Worm (Caenorhabditis elegans) whole organism, L1 larva: ENCODE results near the gene sra-27.

Source experiments
- C04F5.9 ChIP-seq: sonication (generic microtip); optimal IDR thresholded peaks from 2 replicates; lab custom pipeline; 2016; ENCODE audit warnings: missing genetic modification characterization, missing compliant biosample characterization
- C16A3.4 ChIP-seq: fragments of 150-350 bp; optimal IDR thresholded peaks from 2 replicates; lab custom pipeline; 2014; ENCODE audit warnings: missing biosample characterization, missing genetic modification characterization
- F16B12.6 ChIP-seq: fragments of 150-350 bp; optimal IDR thresholded peaks from 2 replicates; lab custom pipeline; 2014; ENCODE audit warnings: missing biosample characterization, missing genetic modification characterization
- Y116A8C.19 ChIP-seq: sonication (generic microtip); optimal IDR thresholded peaks from 2 replicates; lab custom pipeline; 2016; ENCODE audit warnings: missing compliant biosample characterization, missing genetic modification characterization, borderline replicate concordance
- blmp-1 ChIP-seq: fragments of 150-350 bp; optimal IDR thresholded peaks from 2 replicates; lab custom pipeline; 2014; ENCODE audit warnings: missing biosample characterization, missing genetic modification characterization
- ceh-82 ChIP-seq, 3 experiments: fragments of 150-350 bp in 1 of 3; sonication (generic microtip) in 2 of 3; optimal IDR thresholded peaks; 2 replicates each; lab custom pipeline; 2014 to 2017; ENCODE audit warnings: missing biosample characterization in 3 of 3, missing genetic modification characterization in 3 of 3
- ceh-88 ChIP-seq: fragments of 200-800 bp; sonication (Bioruptor generic); IDR thresholded peaks from 2 replicates; pipeline ENCODE4 v1.3.6; 2022; ENCODE audit warnings: missing genetic modification characterization, missing compliant biosample characterization
- ces-1 ChIP-seq: fragments of 150-350 bp; optimal IDR thresholded peaks from 2 replicates; lab custom pipeline; 2014; ENCODE audit warnings: missing biosample characterization, missing genetic modification reagents, missing genetic modification characterization
- dpl-1 ChIP-seq, 3 experiments: fragments of 150-350 bp in 2 of 3; sonication (generic microtip) in 1 of 3; optimal IDR thresholded peaks; 2 replicates each; lab custom pipeline; 2014 to 2017; ENCODE audit warnings: missing biosample characterization in 3 of 3, missing genetic modification characterization in 3 of 3, missing genetic modification reagents in 3 of 3
- dsc-1 ChIP-seq: sonication (generic microtip); optimal IDR thresholded peaks from 2 replicates; lab custom pipeline; 2016; ENCODE audit warnings: mild to moderate bottlenecking, missing genetic modification characterization, missing compliant biosample characterization
- efl-1 ChIP-seq, 4 experiments: fragments of 150-350 bp; optimal IDR thresholded peaks in 3 of 4; peaks in 1 of 4; 1 replicate in 1 of 4; 2 replicates in 3 of 4; lab custom pipeline; 2014; ENCODE audit warnings: missing biosample characterization in 2 of 4, missing genetic modification characterization in 2 of 4, missing genetic modification reagents in 2 of 4
- efl-3 ChIP-seq: fragments of 200-800 bp; sonication (Bioruptor generic); optimal IDR thresholded peaks from 2 replicates; lab custom pipeline; 2018; ENCODE audit warnings: mild to moderate bottlenecking, missing genetic modification characterization, missing compliant biosample characterization
- elt-3 ChIP-seq, 6 experiments: fragments of 150-350 bp in 1 of 6; sonication (generic microtip); optimal IDR thresholded peaks; 2 replicates each; lab custom pipeline; 2017 to 2018; ENCODE audit warnings: missing biosample characterization in 6 of 6, missing genetic modification characterization in 6 of 6, inconsistent platforms in 1 of 6
- ets-5 ChIP-seq: fragments of 200-800 bp; sonication (Bioruptor generic); IDR thresholded peaks from 2 replicates; pipeline ENCODE4 v1.3.6; 2022; ENCODE audit warnings: missing genetic modification characterization, missing compliant biosample characterization
- fkh-10 ChIP-seq: sonication (generic microtip); optimal IDR thresholded peaks from 2 replicates; lab custom pipeline; 2017; ENCODE audit warnings: missing biosample characterization, missing genetic modification reagents, missing genetic modification characterization
- fkh-8 ChIP-seq: sonication (generic microtip); optimal IDR thresholded peaks from 2 replicates; lab custom pipeline; 2016; ENCODE audit warnings: mild to moderate bottlenecking, missing genetic modification characterization, missing compliant biosample characterization
- fos-1 ChIP-seq: fragments of 150-350 bp; optimal IDR thresholded peaks from 2 replicates; lab custom pipeline; 2014; ENCODE audit warnings: missing biosample characterization, missing genetic modification characterization
- hlh-17 ChIP-seq: fragments of 200-800 bp; sonication (Bioruptor generic); optimal IDR thresholded peaks from 2 replicates; lab custom pipeline; 2018; ENCODE audit warnings: missing genetic modification characterization, mild to moderate bottlenecking, missing compliant biosample characterization, moderate library complexity, borderline replicate concordance
- irx-1 ChIP-seq: sonication (generic microtip); optimal IDR thresholded peaks from 2 replicates; lab custom pipeline; 2016; ENCODE audit warnings: missing genetic modification characterization, missing compliant biosample characterization
- lin-14 ChIP-seq: fragments of 200-800 bp; sonication (Bioruptor generic); optimal IDR thresholded peaks from 2 replicates; lab custom pipeline; 2018; ENCODE audit warnings: mild to moderate bottlenecking, missing genetic modification characterization, moderate library complexity, missing compliant biosample characterization
- lin-35 ChIP-seq, 2 experiments: fragments of 150-350 bp; optimal IDR thresholded peaks; 2 replicates each; lab custom pipeline; 2014; ENCODE audit warnings: missing biosample characterization in 2 of 2, missing genetic modification characterization in 2 of 2, missing genetic modification reagents in 2 of 2
- lsy-2 ChIP-seq, 2 experiments: fragments of 150-350 bp; optimal IDR thresholded peaks; 2 replicates each; lab custom pipeline; 2014; ENCODE audit warnings: missing biosample characterization in 2 of 2, missing genetic modification characterization in 2 of 2
- mab-9 ChIP-seq: fragments of 200-800 bp; sonication (Bioruptor generic); IDR thresholded peaks from 2 replicates; pipeline ENCODE4 v1.3.6; 2022; ENCODE audit warnings: missing genetic modification reagents, missing genetic modification characterization, missing compliant biosample characterization
- mdl-1 ChIP-seq, 2 experiments: fragments of 150-350 bp; optimal IDR thresholded peaks; 2 replicates each; lab custom pipeline; 2014 to 2017; ENCODE audit warnings: missing biosample characterization in 2 of 2, missing genetic modification characterization in 2 of 2, inconsistent platforms in 1 of 2
- nhr-11 ChIP-seq: fragments of 150-350 bp; optimal IDR thresholded peaks from 2 replicates; lab custom pipeline; 2014; ENCODE audit warnings: missing biosample characterization, missing genetic modification characterization
- nhr-19 ChIP-seq: fragments of 200-800 bp; sonication (Bioruptor generic); conservative IDR thresholded peaks from 2 replicates; pipeline ENCODE4 v1.3.6; 2022; ENCODE audit warnings: missing genetic modification characterization, missing compliant biosample characterization
- nhr-20 ChIP-seq: sonication (generic microtip); optimal IDR thresholded peaks from 2 replicates; lab custom pipeline; 2016; ENCODE audit warnings: mild to moderate bottlenecking, missing genetic modification characterization, missing compliant biosample characterization
- nhr-47 ChIP-seq: sonication (generic microtip); optimal IDR thresholded peaks from 2 replicates; lab custom pipeline; 2016; ENCODE audit warnings: mild to moderate bottlenecking, missing genetic modification characterization, moderate library complexity, missing compliant biosample characterization
- nhr-71 ChIP-seq: sonication (generic microtip); optimal IDR thresholded peaks from 2 replicates; lab custom pipeline; 2016; ENCODE audit warnings: mild to moderate bottlenecking, missing genetic modification characterization, moderate library complexity, missing compliant biosample characterization
- nhr-85 ChIP-seq: sonication (generic microtip); peaks from one replicate; lab custom pipeline; 2016; ENCODE audit warnings: missing genetic modification characterization, inconsistent platforms, missing compliant biosample characterization
- nhr-90 ChIP-seq: sonication (generic microtip); optimal IDR thresholded peaks from 2 replicates; lab custom pipeline; 2016; ENCODE audit warnings: mild to moderate bottlenecking, missing genetic modification characterization, missing compliant biosample characterization; ENCODE audit not compliant: poor library complexity
- pag-3 ChIP-seq: sonication (generic microtip); optimal IDR thresholded peaks from 2 replicates; lab custom pipeline; 2017; ENCODE audit warnings: missing genetic modification characterization, mild to moderate bottlenecking, missing compliant biosample characterization, antibody characterized with exemption, borderline replicate concordance; ENCODE audit not compliant: insufficient read depth
- rnt-1 ChIP-seq: sonication (generic microtip); optimal IDR thresholded peaks from 2 replicates; lab custom pipeline; 2016; ENCODE audit warnings: mild to moderate bottlenecking, missing genetic modification characterization, moderate library complexity, missing compliant biosample characterization
- snpc-4 ChIP-seq: fragments of 150-350 bp; optimal IDR thresholded peaks from 2 replicates; lab custom pipeline; 2014; ENCODE audit warnings: missing biosample characterization, missing genetic modification characterization
- snu-23 ChIP-seq: sonication (generic microtip); optimal IDR thresholded peaks from 2 replicates; lab custom pipeline; 2016; ENCODE audit warnings: missing genetic modification characterization, missing compliant biosample characterization
- sox-4 ChIP-seq: sonication (generic microtip); optimal IDR thresholded peaks from 2 replicates; lab custom pipeline; 2016; ENCODE audit warnings: missing genetic modification characterization, missing compliant biosample characterization
- sptf-1 ChIP-seq: fragments of 150-350 bp; optimal IDR thresholded peaks from 2 replicates; lab custom pipeline; 2014; ENCODE audit warnings: missing biosample characterization, missing genetic modification characterization
- swsn-7 ChIP-seq: sonication (generic microtip); optimal IDR thresholded peaks from 2 replicates; lab custom pipeline; 2016; ENCODE audit warnings: missing genetic modification characterization, missing compliant biosample characterization
- tbx-2 ChIP-seq: sonication (generic microtip); optimal IDR thresholded peaks from 2 replicates; lab custom pipeline; 2016; ENCODE audit warnings: missing genetic modification characterization, missing compliant biosample characterization
- unc-130 ChIP-seq: fragments of 150-350 bp; optimal IDR thresholded peaks from 2 replicates; lab custom pipeline; 2017; ENCODE audit warnings: missing biosample characterization, missing genetic modification characterization, inconsistent platforms
- unc-30 ChIP-seq: sonication (generic microtip); optimal IDR thresholded peaks from 2 replicates; lab custom pipeline; 2017; ENCODE audit warnings: missing biosample characterization, missing genetic modification characterization
- unc-62 ChIP-seq: fragments of 150-350 bp; optimal IDR thresholded peaks from 2 replicates; lab custom pipeline; 2014; ENCODE audit warnings: missing biosample characterization, missing genetic modification reagents, missing genetic modification characterization
- unc-86 ChIP-seq: sonication (generic microtip); optimal IDR thresholded peaks from 2 replicates; lab custom pipeline; 2016; ENCODE audit warnings: missing genetic modification characterization, missing compliant biosample characterization
- xbp-1 ChIP-seq: sonication (generic microtip); optimal IDR thresholded peaks from 2 replicates; lab custom pipeline; 2016; ENCODE audit warnings: missing genetic modification characterization, missing compliant biosample characterization
- ztf-11 ChIP-seq, 2 experiments: sonication (generic microtip); optimal IDR thresholded peaks; 2 replicates each; lab custom pipeline; 2016 to 2017; ENCODE audit warnings: missing genetic modification characterization in 2 of 2, missing biosample characterization in 1 of 2, missing compliant biosample characterization in 1 of 2

Gene sra-27

DNA sequence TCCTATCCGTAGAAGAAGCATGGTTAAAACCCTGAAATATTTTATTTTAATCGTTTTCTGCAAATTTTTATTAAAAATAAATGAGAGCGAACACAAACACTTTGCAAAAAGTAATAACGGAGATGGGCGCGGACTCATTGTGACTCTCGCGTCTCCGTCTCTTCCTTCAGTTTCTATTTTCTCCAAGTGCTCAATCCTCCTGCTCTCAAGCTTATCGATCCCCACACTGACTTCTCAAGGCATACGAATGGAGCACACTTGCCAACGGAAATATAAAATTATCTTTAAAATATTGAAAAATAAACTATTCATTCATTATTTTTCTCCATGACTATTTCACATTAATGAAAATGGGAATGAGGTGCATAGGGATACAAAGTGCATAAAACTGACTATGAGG, 29.2 kb downstream of the sra-27 start, which contains the start of gene dnj-8 (continued):
- TF ChIP-seq snpc-4 (tag; lab: Kevin White, UChicago) (no peak), hlh-17 (GFP tag; lab: Kevin White, UChicago) (no peak), ets-5 (GFP tag; lab: Robert Waterston, UW) (no peak), ces-1 (GFP tag; lab: Kevin White, UChicago) (no peak), nhr-19 (GFP tag; lab: Robert Waterston, UW) (no peak), lin-14 (GFP tag; lab: Kevin White, UChicago) (peak; percentile 60), ztf-11 (tag; optimal IDR thresholded peaks at IDR 0.05; lab: Kevin White, UChicago) (no peak), mab-9 (GFP tag; lab: Robert Waterston, UW) (no peak)

DNA sequence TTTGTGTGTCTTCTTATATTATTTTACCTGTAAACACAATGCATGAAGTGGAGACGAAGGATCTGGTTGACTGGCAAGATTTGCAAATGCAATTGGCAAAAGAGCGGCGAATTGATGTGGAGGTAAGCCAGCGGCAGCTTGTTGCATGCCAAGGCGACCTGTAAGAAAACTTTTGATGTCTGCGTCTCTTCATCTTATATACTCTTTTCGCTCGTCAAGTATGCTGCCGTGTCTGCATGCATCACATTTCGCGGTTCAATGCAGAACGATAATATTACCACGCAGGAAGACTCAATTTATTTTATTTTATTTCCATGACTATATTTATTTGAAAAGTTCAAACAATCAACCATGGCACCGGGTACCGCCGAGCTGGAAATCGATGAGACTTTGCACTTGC, 32.2 kb downstream of the sra-27 start, which contains the start of gene vps-33.2:
Gene vps-33.2 (plus strand): TSS at position 244 of the 400 bp plus-strand sequence.
- TF ChIP-seq nhr-19 (GFP tag; lab: Robert Waterston, UW) (peak; percentile 53), mdl-1 (tag; optimal IDR thresholded peaks at IDR 0.05; lab: Kevin White, UChicago) (peak in 1 of 2 experiments; percentile 58), nhr-11 (no peak), nhr-85 (tag; lab: Kevin White, UChicago) (peak; percentile 57), fos-1 (peak; percentile 42), dsc-1 (tag; lab: Kevin White, UChicago) (peak; percentile 36), unc-130 (tag; lab: Kevin White, UChicago) (peak; percentile 27), efl-1 (optimal IDR thresholded peaks at IDR 0.05; lab: Kevin White, UChicago) (peak; percentile 61 to 71), efl-1 (GFP tag; optimal IDR thresholded peaks at IDR 0.05 in 1 of 2; lab: Kevin White, UChicago) (peak; percentile 60 to 95), efl-3 (GFP tag; lab: Kevin White, UChicago) (no peak), lin-35 (GFP tag; optimal IDR thresholded peaks at IDR 0.05; lab: Kevin White, UChicago) (peak; percentile 42 to 71), snu-23 (GFP tag; lab: Kevin White, UChicago) (peak; percentile 60), ceh-82 (tag; optimal IDR thresholded peaks at IDR 0.05; lab: Kevin White, UChicago) (peak in 2 of 3 experiments; percentile 6 to 32), unc-62 (no peak), mab-9 (GFP tag; lab: Robert Waterston, UW) (no peak), unc-86 (peak; percentile 40), blmp-1 (tag; lab: Kevin White, UChicago) (peak; percentile 4), sox-4 (tag; lab: Kevin White, UChicago) (no peak), ceh-88 (GFP tag; lab: Robert Waterston, UW) (no peak), nhr-90 (tag; lab: Kevin White, UChicago) (peak; percentile 0), unc-30 (no peak), rnt-1 (tag; lab: Kevin White, UChicago) (peak; percentile 68), swsn-7 (tag; lab: Kevin White, UChicago) (peak; percentile 61), tbx-2 (tag; lab: Kevin White, UChicago) (peak; percentile 63), elt-3 (tag; optimal IDR thresholded peaks at IDR 0.05; lab: Kevin White, UChicago) (peak in 1 of 6 experiments; percentile 6), irx-1 (peak; percentile 8), sptf-1 (no peak), C04F5.9 (tag; lab: Kevin White, UChicago) (peak; percentile 13), fkh-10 (no peak), lin-14 (GFP tag; lab: Kevin White, UChicago) (peak; percentile 35), fkh-8 (no peak), nhr-71 (tag; lab: Kevin White, UChicago) (peak; percentile 68), lsy-2 (tag; optimal IDR thresholded peaks at IDR 0.05; lab: Kevin White, UChicago) (peak; percentile 55 to 61), C16A3.4 (tag; lab: Kevin White, UChicago) (no peak), pag-3 (tag; lab: Kevin White, UChicago) (peak; percentile 25), nhr-20 (tag; lab: Kevin White, UChicago) (peak; percentile 57), F16B12.6 (tag; lab: Kevin White, UChicago) (peak; percentile 95), nhr-47 (peak; percentile 66), Y116A8C.19 (tag; lab: Kevin White, UChicago) (no peak), xbp-1 (peak; percentile 33), dpl-1 (GFP tag; optimal IDR thresholded peaks at IDR 0.05; lab: Kevin White, UChicago) (peak; percentile 23 to 62 (median 60))
